Fruit fly (Drosophila melanogaster) S2 (cell line): ENCODE data around the gene CG10214.

Source experiments
- CG8478 ChIP-seq: fragments of >200 bp; optimal IDR thresholded peaks from 2 replicates; lab custom pipeline; 2018
- CTCF ChIP-seq, 2 experiments: fragments of >200 bp; optimal IDR thresholded peaks; 2 replicates each; lab custom pipeline; 2018

- no peak for TF ChIP-seq CG8478 (lab: Kevin White, UChicago)
- no peak for TF ChIP-seq CTCF (optimal IDR thresholded peaks at IDR 0.05; lab: Kevin White, UChicago)
Observed at dm6 chr3R:23757912-23758607, 9.2 kb downstream of the CG10214 start, which contains the start of the genes PTPMT1 and Hrd3.
